Fruit fly (Drosophila melanogaster) whole organism, embryonic: Measurements from ENCODE around the gene GIIIspla2.

Experiments used
- CG10979 ChIP-seq: fragments of 200-800 bp; sonication (Bioruptor generic); optimal IDR thresholded peaks from 2 replicates; lab custom pipeline; 2018; ENCODE audit warnings: missing biosample characterization, mild to moderate bottlenecking, missing genetic modification characterization, moderate library complexity
- CG11456 ChIP-seq: fragments of 200-800 bp; sonication (Bioruptor generic); IDR thresholded peaks from 3 replicates; pipeline ENCODE4 v1.3.6; 2022; ENCODE audit warnings: missing biosample characterization, missing genetic modification characterization
- CG1233 ChIP-seq: fragments of 200-800 bp; sonication (Bioruptor generic); optimal IDR thresholded peaks from 4 replicates; lab custom pipeline; 2018; ENCODE audit warnings: missing biosample characterization, mild to moderate bottlenecking, missing genetic modification characterization
- CG1529 ChIP-seq: fragments of 200-800 bp; sonication (Bioruptor generic); optimal IDR thresholded peaks from 3 replicates; lab custom pipeline; 2018; ENCODE audit warnings: missing biosample characterization, missing genetic modification characterization
- CG1647 ChIP-seq: fragments of 200-800 bp; sonication (Bioruptor generic); optimal IDR thresholded peaks from 3 replicates; lab custom pipeline; 2016; ENCODE audit warnings: missing biosample characterization, missing genetic modification characterization
- CG16815 ChIP-seq: fragments of 200-800 bp; sonication (Bioruptor generic); optimal IDR thresholded peaks from 3 replicates; lab custom pipeline; 2017; ENCODE audit warnings: missing biosample characterization, mild to moderate bottlenecking, missing genetic modification characterization
- CG17186 ChIP-seq: fragments of 200-800 bp; sonication (Bioruptor generic); optimal IDR thresholded peaks from 3 replicates; lab custom pipeline; 2017; ENCODE audit warnings: missing biosample characterization, missing genetic modification reagents, missing genetic modification characterization
- CG17361 ChIP-seq: fragments of 200-800 bp; sonication (Bioruptor generic); IDR thresholded peaks from 3 replicates; pipeline ENCODE4 v1.3.6; 2022; ENCODE audit warnings: missing biosample characterization, missing genetic modification characterization
- CG17612 ChIP-seq: fragments of 200-800 bp; sonication (Bioruptor generic); IDR thresholded peaks from 2 replicates; pipeline ENCODE4 v1.3.6; 2022; ENCODE audit warnings: missing biosample characterization, missing genetic modification characterization
- CG17802 ChIP-seq: fragments of 200-800 bp; sonication (Bioruptor generic); optimal IDR thresholded peaks from 2 replicates; lab custom pipeline; 2018; ENCODE audit warnings: missing biosample characterization, mild to moderate bottlenecking, missing genetic modification characterization, moderate library complexity
- CG18011 ChIP-seq: fragments of 200-800 bp; sonication (Bioruptor generic); optimal IDR thresholded peaks from 2 replicates; lab custom pipeline; 2017; ENCODE audit warnings: missing biosample characterization, missing genetic modification characterization, mild to moderate bottlenecking, moderate library complexity, missing genotype
- CG2712 ChIP-seq: fragments of 200-800 bp; optimal IDR thresholded peaks from 3 replicates; lab custom pipeline; 2019; ENCODE audit warnings: missing biosample characterization, mild to moderate bottlenecking, missing genetic modification characterization, moderate library complexity
- CG32767 ChIP-seq: fragments of 200-800 bp; sonication (Bioruptor generic); IDR thresholded peaks from 2 replicates; pipeline ENCODE4 v1.3.6; 2022; ENCODE audit warnings: missing biosample characterization, missing genetic modification characterization
- CG3726 ChIP-seq: fragments of 200-800 bp; sonication (Bioruptor generic); IDR thresholded peaks from 3 replicates; pipeline ENCODE4, ENCODE4 v1.3.6; 2022; ENCODE audit warnings: missing biosample characterization, missing genetic modification characterization
- CG4707 ChIP-seq: fragments of 200-800 bp; sonication (Bioruptor generic); optimal IDR thresholded peaks from 2 replicates; lab custom pipeline; 2018; ENCODE audit warnings: missing biosample characterization, mild to moderate bottlenecking, missing genetic modification characterization, moderate library complexity
- CG5245 ChIP-seq: fragments of 200-800 bp; sonication (Bioruptor generic); optimal IDR thresholded peaks from 3 replicates; lab custom pipeline; 2016; ENCODE audit warnings: missing biosample characterization, missing genetic modification characterization
- CG6854 ChIP-seq: fragments of 200-800 bp; sonication (Bioruptor generic); optimal IDR thresholded peaks from 3 replicates; lab custom pipeline; 2017; ENCODE audit warnings: missing biosample characterization, mild to moderate bottlenecking, missing genetic modification characterization
- CG7928 ChIP-seq: fragments of 200-800 bp; sonication (Bioruptor generic); optimal IDR thresholded peaks from 2 replicates; lab custom pipeline; 2017; ENCODE audit warnings: missing biosample characterization, mild to moderate bottlenecking, missing genetic modification characterization
- CG8359 ChIP-seq: fragments of 200-800 bp; sonication (Bioruptor generic); optimal IDR thresholded peaks from 2 replicates; lab custom pipeline; 2017; ENCODE audit warnings: missing biosample characterization, mild to moderate bottlenecking, missing genetic modification characterization, borderline replicate concordance
- CG9215 ChIP-seq: fragments of 200-800 bp; sonication (Bioruptor generic); IDR thresholded peaks from 2 replicates; pipeline ENCODE4 v1.3.6; 2022; ENCODE audit warnings: missing biosample characterization, missing genetic modification characterization
- Dref ChIP-seq: fragments of 200-800 bp; sonication (Bioruptor generic); IDR thresholded peaks from 2 replicates; pipeline ENCODE4 v1.3.6; 2022; ENCODE audit warnings: missing biosample characterization, missing genetic modification characterization
- Eip74EF ChIP-seq, 2 experiments: fragments of 200-800 bp in 1 of 2; fragments of >200 bp in 1 of 2; sonication (Bioruptor generic) in 1 of 2; optimal IDR thresholded peaks; 2 replicates each; lab custom pipeline; 2017 to 2019; ENCODE audit warnings: missing biosample characterization in 2 of 2, missing genetic modification characterization in 2 of 2, mild to moderate bottlenecking in 1 of 2, moderate library complexity in 1 of 2
- Fer2 ChIP-seq: fragments of 200-800 bp; sonication (Bioruptor generic); optimal IDR thresholded peaks from 2 replicates; lab custom pipeline; 2018; ENCODE audit warnings: missing biosample characterization, mild to moderate bottlenecking, missing genetic modification characterization, moderate library complexity
- HLHmδ ChIP-seq: fragments of 200-800 bp; sonication (Bioruptor generic); optimal IDR thresholded peaks from 2 replicates; lab custom pipeline; 2018; ENCODE audit warnings: missing biosample characterization, mild to moderate bottlenecking, missing genetic modification characterization, moderate library complexity
- Kr ChIP-seq: fragments of 200-800 bp; sonication (Bioruptor generic); optimal IDR thresholded peaks from 2 replicates; lab custom pipeline; 2017; ENCODE audit warnings: missing biosample characterization, mild to moderate bottlenecking, missing genetic modification characterization
- Six4 ChIP-seq: fragments of 200-800 bp; sonication (Bioruptor generic); optimal IDR thresholded peaks from 2 replicates; lab custom pipeline; 2016; ENCODE audit warnings: missing biosample characterization, missing genetic modification characterization
- Sry-δ ChIP-seq: fragments of 200-800 bp; sonication (Bioruptor generic); optimal IDR thresholded peaks from 2 replicates; lab custom pipeline; 2016; ENCODE audit warnings: missing biosample characterization, missing genetic modification characterization
- Stat92E ChIP-seq, 3 experiments: fragments of >200 bp in 2 of 3; fragments of 200-800 bp in 1 of 3; sonication (Bioruptor generic) in 1 of 3; optimal IDR thresholded peaks; 2 replicates each; lab custom pipeline; 2017 to 2019; ENCODE audit warnings: missing biosample characterization in 3 of 3, missing genetic modification characterization in 3 of 3, mild to moderate bottlenecking in 1 of 3, moderate library complexity in 1 of 3
- Xbp1 ChIP-seq: fragments of 200-800 bp; sonication (Bioruptor generic); optimal IDR thresholded peaks from 3 replicates; lab custom pipeline; 2016; ENCODE audit warnings: missing biosample characterization, mild to moderate bottlenecking, missing genetic modification characterization
- aop ChIP-seq: fragments of 200-800 bp; sonication (Bioruptor generic); IDR thresholded peaks from 2 replicates; pipeline ENCODE4 v1.3.6; 2022; ENCODE audit warnings: missing biosample characterization, missing genetic modification characterization
- bbx ChIP-seq: fragments of 200-800 bp; sonication (Bioruptor generic); IDR thresholded peaks from 2 replicates; pipeline ENCODE4 v1.3.6; 2022; ENCODE audit warnings: missing biosample characterization, missing genetic modification characterization; ENCODE audit not compliant: partially characterized antibody
- cas ChIP-seq: fragments of 200-800 bp; sonication (Bioruptor generic); IDR thresholded peaks from 2 replicates; pipeline ENCODE4 v1.3.6; 2022; ENCODE audit warnings: missing biosample characterization, missing genetic modification characterization
- crol ChIP-seq: fragments of 200-800 bp; sonication (Bioruptor generic); IDR thresholded peaks from 2 replicates; pipeline ENCODE4 v1.3.6; 2022; ENCODE audit warnings: missing biosample characterization, missing genetic modification characterization
- dysf ChIP-seq: fragments of 200-800 bp; sonication (Bioruptor generic); IDR thresholded peaks from 3 replicates; pipeline ENCODE4 v1.3.6; 2022; ENCODE audit warnings: missing biosample characterization, missing genetic modification characterization
- fd102C ChIP-seq: fragments of 200-800 bp; sonication (Bioruptor generic); optimal IDR thresholded peaks from 2 replicates; lab custom pipeline; 2018; ENCODE audit warnings: missing biosample characterization, mild to moderate bottlenecking, missing genetic modification characterization, moderate library complexity
- gce ChIP-seq: fragments of 200-800 bp; sonication (Bioruptor generic); IDR thresholded peaks from 3 replicates; pipeline ENCODE4 v1.3.6; 2022; ENCODE audit warnings: missing biosample characterization, missing genetic modification characterization
- gfzf ChIP-seq: fragments of 200-800 bp; sonication (Bioruptor generic); optimal IDR thresholded peaks from 2 replicates; lab custom pipeline; 2016; ENCODE audit warnings: missing biosample characterization, mild to moderate bottlenecking, missing genetic modification characterization, moderate library complexity
- gro ChIP-seq: fragments of 200-800 bp; sonication (Bioruptor generic); optimal IDR thresholded peaks from 2 replicates; lab custom pipeline; 2016; ENCODE audit warnings: missing biosample characterization, missing genetic modification characterization
- hbn ChIP-seq: fragments of 200-800 bp; sonication (Bioruptor generic); IDR thresholded peaks from 2 replicates; pipeline ENCODE4 v1.3.6; 2022; ENCODE audit warnings: missing biosample characterization, missing genetic modification characterization; ENCODE audit not compliant: partially characterized antibody
- nerfin-1 ChIP-seq: fragments of 200-800 bp; sonication (Bioruptor generic); optimal IDR thresholded peaks from 3 replicates; lab custom pipeline; 2019; ENCODE audit warnings: missing biosample characterization, mild to moderate bottlenecking, missing genetic modification characterization, moderate library complexity
- nerfin-2 ChIP-seq: fragments of 200-800 bp; sonication (Bioruptor generic); IDR thresholded peaks from 2 replicates; pipeline ENCODE4 v1.3.6; 2022; ENCODE audit warnings: missing biosample characterization, missing genetic modification characterization; ENCODE audit not compliant: partially characterized antibody
- nom ChIP-seq: fragments of 200-800 bp; sonication (Bioruptor generic); optimal IDR thresholded peaks from 2 replicates; lab custom pipeline; 2017; ENCODE audit warnings: missing biosample characterization, missing genetic modification characterization, mild to moderate bottlenecking, moderate library complexity, missing genetic modification reagents
- p53 ChIP-seq: fragments of 200-800 bp; sonication (Bioruptor generic); optimal IDR thresholded peaks from 2 replicates; lab custom pipeline; 2016; ENCODE audit warnings: missing biosample characterization, missing genetic modification characterization
- pho ChIP-seq: fragments of 200-800 bp; sonication (Bioruptor generic); optimal IDR thresholded peaks from 2 replicates; lab custom pipeline; 2016; ENCODE audit warnings: missing biosample characterization, missing genetic modification characterization
- pita ChIP-seq: fragments of 200-800 bp; sonication (Bioruptor generic); optimal IDR thresholded peaks from 2 replicates; lab custom pipeline; 2017; ENCODE audit warnings: missing biosample characterization, mild to moderate bottlenecking, missing genetic modification characterization
- sisA ChIP-seq: fragments of 200-800 bp; sonication (Bioruptor generic); IDR thresholded peaks from 2 replicates; pipeline ENCODE4 v1.3.6; 2022; ENCODE audit warnings: missing biosample characterization, missing genetic modification characterization
- slp2 ChIP-seq: fragments of 200-800 bp; sonication (Bioruptor generic); optimal IDR thresholded peaks from 2 replicates; lab custom pipeline; 2016; ENCODE audit warnings: missing biosample characterization, missing genetic modification characterization
- sna ChIP-seq: fragments of 200-800 bp; sonication (Bioruptor generic); IDR thresholded peaks from 2 replicates; pipeline ENCODE4 v1.3.6; 2022; ENCODE audit warnings: missing biosample characterization, missing genetic modification characterization; ENCODE audit not compliant: partially characterized antibody
- ttk ChIP-seq: fragments of 200-800 bp; sonication (Bioruptor generic); IDR thresholded peaks from 2 replicates; pipeline ENCODE4 v2.1.2; 2022; ENCODE audit warnings: missing biosample characterization, missing genetic modification characterization
- zfh2 ChIP-seq: fragments of 200-800 bp; sonication (Bioruptor generic); optimal IDR thresholded peaks from 2 replicates; lab custom pipeline; 2016; ENCODE audit warnings: missing biosample characterization, missing genetic modification characterization

GIIIspla2 gene

dm6 chrX:8205625-8206252 lies 48.3 kb downstream of the GIIIspla2 start (continued):
- TF ChIP-seq pita (no peak), zfh2 (GFP tag; lab: Kevin White, UChicago) (no peak), gfzf (GFP tag; lab: Kevin White, UChicago) (no peak), CG9215 (GFP tag; lab: Robert Waterston, UW) (no peak), CG16815 (no peak), CG6854 (GFP tag; lab: Kevin White, UChicago) (no peak), nom (GFP tag; lab: Kevin White, UChicago) (no peak), CG7928 (no peak), CG8359 (GFP tag; lab: Kevin White, UChicago) (no peak), Sry-δ (GFP tag; lab: Kevin White, UChicago) (no peak), CG17186 (GFP tag; lab: Kevin White, UChicago) (no peak), CG17802 (no peak), Kr (GFP tag; lab: Kevin White, UChicago) (no peak), CG1233 (GFP tag; lab: Kevin White, UChicago) (no peak), Stat92E (GFP tag; optimal IDR thresholded peaks at IDR 0.05; lab: Kevin White, UChicago) (no peak), cas (GFP tag; lab: Robert Waterston, UW) (0 out of 2 replicates have a peak, but pooled peaks have one; percentile 7), ttk (GFP tag; lab: Robert Waterston, UW) (peak; percentile 36), CG4707 (peak; percentile 1), CG17612 (no peak), nerfin-2 (no peak), slp2 (GFP tag; lab: Kevin White, UChicago) (no peak), CG3726 (GFP tag; lab: Robert Waterston, UW) (no peak), gro (GFP tag; lab: Kevin White, UChicago) (no peak), sisA (peak; percentile 33; the same call in 1 of the 2 replicates), CG2712 (tag; lab: Kevin White, UChicago) (peak; percentile 48), CG10979 (tag; lab: Kevin White, UChicago) (peak; percentile 22), dysf (GFP tag; lab: Robert Waterston, UW) (peak; percentile 61; the same call in 2 of the 3 replicates), crol (GFP tag; lab: Robert Waterston, UW) (no peak), Eip74EF (GFP tag; optimal IDR thresholded peaks at IDR 0.05; lab: Kevin White, UChicago) (no peak), Dref (GFP tag; lab: Robert Waterston, UW) (no peak), HLHmδ (GFP tag; lab: Kevin White, UChicago) (no peak), pho (no peak), aop (GFP tag; lab: Robert Waterston, UW) (no peak), bbx (GFP tag; lab: Robert Waterston, UW) (no peak), CG32767 (no peak), CG5245 (GFP tag; lab: Kevin White, UChicago) (no peak), CG1529 (no peak), fd102C (GFP tag; lab: Kevin White, UChicago) (no peak), nerfin-1 (no peak), Xbp1 (GFP tag; lab: Kevin White, UChicago) (peak; percentile 33), CG1647 (GFP tag; lab: Kevin White, UChicago) (no peak), CG17361 (GFP tag; lab: Robert Waterston, UW) (peak; percentile 59; the same call in 2 of the 3 replicates), sna (GFP tag; lab: Robert Waterston, UW) (no peak), p53 (GFP tag; lab: Kevin White, UChicago) (no peak), hbn (GFP tag; lab: Robert Waterston, UW) (no peak), Fer2 (tag; lab: Kevin White, UChicago) (no peak), Six4 (GFP tag; lab: Kevin White, UChicago) (no peak), gce (GFP tag; lab: Robert Waterston, UW) (no peak), CG11456 (no peak), CG18011 (GFP tag; lab: Kevin White, UChicago) (no peak)
